Fruit fly (Drosophila melanogaster): ENCODE data around the gene Dysb.
A peak's percentile ranks its signal among the peaks of the same experiment; 100 is the strongest.

Gene Dysb

dm6 chr3L:18848436-18848835, 19.1 kb upstream of the Dysb start (continued):
- TF ChIP-seq Fer3 (tag; optimal IDR thresholded peaks at IDR 0.05) (no peak), CG15073 (GFP tag; optimal IDR thresholded peaks at IDR 0.05) (no peak), Gug (GFP tag; IDR thresholded peaks at IDR 0.05) (no peak; the same call in 3 of the 4 replicates), schlank (tag; optimal IDR thresholded peaks at IDR 0.05) (no peak), gcm2 (GFP tag; optimal IDR thresholded peaks at IDR 0.05) (peak; percentile 21), grn (GFP tag; optimal IDR thresholded peaks at IDR 0.05) (peak; percentile 40), CG4360 (GFP tag; IDR thresholded peaks at IDR 0.05) (0 out of 2 replicates have a peak, but pooled peaks have one; percentile 23), rib (GFP tag; IDR thresholded peaks at IDR 0.05) (peak; percentile 28; the same call in 1 of the 2 replicates), sisA (GFP tag; IDR thresholded peaks at IDR 0.05) (no peak), CG7987 (GFP tag; optimal IDR thresholded peaks at IDR 0.05) (no peak), pita (GFP tag; optimal IDR thresholded peaks at IDR 0.05) (peak; percentile 85), Tbp (GFP tag; optimal IDR thresholded peaks at IDR 0.05) (no peak), Dip3 (GFP tag; optimal IDR thresholded peaks at IDR 0.05) (peak; percentile 76), CG18476 (GFP tag; optimal IDR thresholded peaks at IDR 0.05) (peak; percentile 9), ase (GFP tag; IDR thresholded peaks at IDR 0.05) (no peak), Hr39 (optimal IDR thresholded peaks at IDR 0.05) (no peak), Ssrp (tag; optimal IDR thresholded peaks at IDR 0.05) (peak; percentile 43), BEAF-32 (GFP tag; optimal IDR thresholded peaks at IDR 0.05) (no peak), CG15514 (GFP tag; optimal IDR thresholded peaks at IDR 0.05) (peak; percentile 64), CG13775 (GFP tag; optimal IDR thresholded peaks at IDR 0.05) (peak; percentile 72), Ptx1 (GFP tag; IDR thresholded peaks at IDR 0.05) (no peak), Opbp (GFP tag; IDR thresholded peaks at IDR 0.05; ENCODE audit: partially characterized antibody) (no peak), CG1024 (GFP tag; IDR thresholded peaks at IDR 0.05) (no peak; the same call in 1 of the 2 replicates), CG33213 (GFP tag; optimal IDR thresholded peaks at IDR 0.05) (peak; percentile 89), CG17359 (tag; optimal IDR thresholded peaks at IDR 0.05) (peak; percentile 74), MESR4 (GFP tag; optimal IDR thresholded peaks at IDR 0.05) (peak; percentile 12), pum (GFP tag; optimal IDR thresholded peaks at IDR 0.05) (peak; percentile 73), ap (GFP tag; IDR thresholded peaks at IDR 0.05) (0 out of 2 replicates have a peak, but pooled peaks have one; percentile 28), CG12219 (GFP tag; optimal IDR thresholded peaks at IDR 0.05) (peak; percentile 44), CG10267 (tag; optimal IDR thresholded peaks at IDR 0.05) (peak; percentile 67), fru (optimal IDR thresholded peaks at IDR 0.05) (no peak), CG1233 (GFP tag; optimal IDR thresholded peaks at IDR 0.05) (peak; percentile 71), CG3281 (GFP tag; optimal IDR thresholded peaks at IDR 0.05) (peak; percentile 54), btn (GFP tag; optimal IDR thresholded peaks at IDR 0.05) (peak; percentile 55), CG13624 (GFP tag; optimal IDR thresholded peaks at IDR 0.05) (peak; percentile 79), MBD-R2 (GFP tag; IDR thresholded peaks at IDR 0.05) (no peak), Rx (GFP tag; IDR thresholded peaks at IDR 0.05) (no peak), Spps (tag; optimal IDR thresholded peaks at IDR 0.05) (peak; percentile 37), MTF-1 (GFP tag; optimal IDR thresholded peaks at IDR 0.05; ENCODE audit: borderline replicate concordance) (peak; percentile 10), br (optimal IDR thresholded peaks at IDR 0.05) (no peak), CG15696 (tag; optimal IDR thresholded peaks at IDR 0.05) (peak; percentile 62), Mes4 (GFP tag; optimal IDR thresholded peaks at IDR 0.05) (peak; percentile 75), PHDP (tag; optimal IDR thresholded peaks at IDR 0.05) (peak; percentile 78), Xbp1 (GFP tag; optimal IDR thresholded peaks at IDR 0.05) (peak; percentile 84), Med (GFP tag) (no peak), B-H1 (GFP tag; IDR thresholded peaks at IDR 0.05) (peak; percentile 51; the same call in 1 of the 3 replicates), CG16779 (GFP tag; IDR thresholded peaks at IDR 0.05) (no peak), odd (GFP tag; optimal IDR thresholded peaks at IDR 0.05) (peak; percentile 50), mam (GFP tag; optimal IDR thresholded peaks at IDR 0.05) (peak; percentile 63), Lhr (GFP tag; optimal IDR thresholded peaks at IDR 0.05) (peak; percentile 80), CG10274 (GFP tag; optimal IDR thresholded peaks at IDR 0.05) (peak; percentile 29), ATbp (GFP tag; optimal IDR thresholded peaks at IDR 0.05) (no peak)
